Fruit fly (Drosophila melanogaster): Measurements from ENCODE around the gene CG13359.
A peak's percentile ranks its signal among the peaks of the same experiment; 100 is the strongest.

The CG13359 gene

DNA sequence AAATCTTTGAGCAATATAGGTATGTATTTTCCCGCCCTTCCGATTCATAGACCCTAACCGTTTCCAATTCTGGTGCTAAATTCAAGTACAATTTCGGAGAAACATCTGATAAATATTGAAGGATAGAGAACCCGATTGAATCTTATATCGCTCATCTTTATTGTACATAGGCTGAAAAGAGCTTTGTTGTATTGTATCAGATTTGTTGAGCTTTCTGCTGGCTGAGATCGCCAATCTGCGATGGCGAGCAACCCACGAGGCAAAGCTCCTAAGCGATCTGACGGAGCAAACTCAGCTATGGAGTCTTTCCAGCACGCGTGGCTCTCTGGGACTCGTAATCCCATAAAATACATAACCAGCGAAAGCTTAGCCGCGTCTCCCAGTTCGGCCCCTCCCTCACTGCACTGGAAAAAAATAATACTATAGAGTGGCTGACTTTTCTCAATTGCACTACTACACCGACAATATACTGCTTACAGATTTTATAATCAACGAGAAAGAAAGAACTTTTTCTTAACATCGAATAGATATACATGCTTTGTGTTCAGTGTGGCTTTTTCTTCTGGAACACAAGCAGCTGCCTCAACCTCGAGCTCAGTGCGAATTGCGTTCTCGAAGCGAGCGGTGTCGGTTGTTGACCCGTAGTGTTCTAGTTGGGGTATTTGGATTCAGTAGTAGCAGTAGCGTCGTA is 47.5 kb downstream of the CG13359 start:
- TF ChIP-seq CG17801 (GFP tag; optimal IDR thresholded peaks at IDR 0.05; ENCODE audit: partially characterized antibody) = peak; percentile 64

DNA sequence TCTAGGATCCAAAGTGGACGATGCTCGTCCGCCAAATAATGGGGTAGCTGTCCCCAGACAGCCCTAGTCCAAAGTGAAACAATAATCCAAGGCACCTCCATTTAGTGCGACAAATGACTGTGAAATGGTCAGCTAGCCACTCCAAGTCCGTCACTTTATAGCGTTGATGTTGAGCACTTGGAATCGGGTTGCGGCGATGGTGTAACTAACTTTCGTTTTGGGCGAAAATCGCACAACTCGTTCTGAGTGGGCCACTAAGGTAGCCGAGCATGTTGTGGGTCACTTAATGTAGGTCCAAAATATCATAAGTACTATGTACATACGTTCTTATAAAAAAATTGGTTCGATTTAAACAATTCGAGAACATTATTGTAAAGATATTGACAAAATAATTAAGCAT is 49.7 kb downstream of the CG13359 start, which contains the start of gene CG13361:
Gene CG13361 (minus strand): TSS at position 101 of the 400 bp plus-strand sequence.
- TF ChIP-seq CG17801 (GFP tag; optimal IDR thresholded peaks at IDR 0.05; ENCODE audit: partially characterized antibody) = no peak

All from ovary, adult (tissue).